Worm (Caenorhabditis elegans) whole organism, L2 larva: Measurements from ENCODE around the gene mtm-9.

Experiments
- R02D3.7 ChIP-seq: fragments of 150-350 bp; optimal IDR thresholded peaks from 2 replicates; lab custom pipeline; 2014; ENCODE audit warnings: missing biosample characterization, missing genetic modification characterization
- nhr-129 ChIP-seq: fragments of 150-350 bp; optimal IDR thresholded peaks from 2 replicates; lab custom pipeline; 2014; ENCODE audit warnings: missing biosample characterization, missing genetic modification characterization
- nhr-237 ChIP-seq: fragments of 150-350 bp; optimal IDR thresholded peaks from 2 replicates; lab custom pipeline; 2014; ENCODE audit warnings: missing biosample characterization, missing genetic modification characterization

DNA sequence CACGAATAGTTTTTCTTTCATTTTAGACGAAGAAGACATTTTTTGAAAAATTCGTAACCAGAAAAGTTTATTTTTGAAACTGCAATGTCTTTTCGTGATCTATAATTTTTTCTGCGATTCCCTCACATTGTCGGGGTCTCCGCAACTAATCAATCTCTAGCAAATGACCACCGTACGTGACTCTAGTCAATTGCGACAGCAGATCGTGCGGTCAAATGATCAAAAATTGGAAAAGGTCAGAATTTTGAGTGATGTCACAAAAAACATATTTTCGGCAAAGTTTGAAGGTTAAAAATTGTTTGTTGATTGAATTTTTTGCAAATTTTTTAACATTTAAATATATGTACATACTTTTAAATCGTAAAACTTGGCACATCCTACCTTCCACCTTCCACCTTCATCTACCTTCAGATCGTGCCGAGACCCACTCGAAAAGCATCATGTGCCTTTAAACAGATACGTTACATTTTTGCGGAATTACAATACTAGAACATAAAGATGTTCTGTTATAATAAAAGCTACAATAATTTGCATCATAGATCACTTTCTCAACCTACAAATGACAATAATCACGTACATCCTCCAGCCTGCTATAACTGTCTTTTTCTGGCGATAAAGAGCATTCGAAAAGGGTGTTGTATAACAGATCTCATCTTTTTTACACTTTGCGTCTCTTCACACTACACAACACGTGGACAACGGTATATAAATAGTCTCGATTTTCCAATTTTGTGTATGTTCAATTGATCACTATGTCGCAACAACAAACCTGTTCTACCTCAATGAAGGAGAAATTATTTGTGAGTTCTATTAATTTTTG is 28.3 kb downstream of the mtm-9 start, which contains the start of the genes R08E5.1 and rips-1:
- TF ChIP-seq nhr-237: no peak
- no peak for TF ChIP-seq nhr-129
- no peak for TF ChIP-seq R02D3.7 (tag; lab: Kevin White, UChicago)
